3 fruit fly cellular contexts compared by ENCODE assay signal in genomic region chrX:21265391-21265790, dm6.
TF ChIP-seq lines count a peak whose summit lies in the region.

No protein-coding gene starts in this region.

- TF ChIP-seq CTCF in whole organism, embryonic (GFP tag; optimal IDR thresholded peaks at IDR 0.05; lab: Kevin White, UChicago): no peak

TF ChIP-seq in whole organism, embryonic, 481 proteins besides CTCF, POLR2A, EP300 and RAD21:
- TF ChIP-seq CG12391 (tag; optimal IDR thresholded peaks at IDR 0.05; lab: Kevin White, UChicago) (no peak), dati (GFP tag; IDR thresholded peaks at IDR 0.05; lab: Robert Waterston, UW) (no peak), CG11504 (tag; optimal IDR thresholded peaks at IDR 0.05; lab: Kevin White, UChicago) (peak; percentile 27), Med (GFP tag; lab: Kevin White, UChicago) (peak; percentile 78), CG17328 (GFP tag; IDR thresholded peaks at IDR 0.05; lab: Robert Waterston, UW) (0 out of 2 replicates have a peak, but pooled peaks have one; percentile 16), Drgx (GFP tag; IDR thresholded peaks at IDR 0.05; lab: Robert Waterston, UW) (peak; percentile 44), hbn (GFP tag; IDR thresholded peaks at IDR 0.05; lab: Robert Waterston, UW; ENCODE audit: partially characterized antibody) (no peak), Ets65A (GFP tag; lab: Kevin White, UChicago) (peak; percentile 71), CG7839 (tag; optimal IDR thresholded peaks at IDR 0.05; lab: Kevin White, UChicago) (peak; percentile 5), pfk (GFP tag; optimal IDR thresholded peaks at IDR 0.05; lab: Kevin White, UChicago) (peak; percentile 66), row (GFP tag; IDR thresholded peaks at IDR 0.05; lab: Robert Waterston, UW) (peak; percentile 34; the same call in 2 of the 3 replicates), crol (GFP tag; IDR thresholded peaks at IDR 0.05; lab: Robert Waterston, UW) (0 out of 2 replicates have a peak, but pooled peaks have one; percentile 1), prd (optimal IDR thresholded peaks at IDR 0.05; lab: Kevin White, UChicago) (no peak), prd (GFP tag; IDR thresholded peaks at IDR 0.05; lab: Robert Waterston, UW) (peak; percentile 23; the same call in 1 of the 3 replicates), bsh (GFP tag; optimal IDR thresholded peaks at IDR 0.05; lab: Kevin White, UChicago) (peak in 1 of 2 experiments; percentile 19), CG1603 (tag; optimal IDR thresholded peaks at IDR 0.05; lab: Kevin White, UChicago) (peak; percentile 14), NC2β (GFP tag; optimal IDR thresholded peaks at IDR 0.05; lab: Kevin White, UChicago) (no peak), Oli (tag; optimal IDR thresholded peaks at IDR 0.05; lab: Kevin White, UChicago) (peak; percentile 15), CG18476 (GFP tag; optimal IDR thresholded peaks at IDR 0.05; lab: Kevin White, UChicago) (no peak), gem (tag; optimal IDR thresholded peaks at IDR 0.05; lab: Kevin White, UChicago) (peak; percentile 34), sens (GFP tag; lab: Kevin White, UChicago) (peak; percentile 78), CG1602 (GFP tag; optimal IDR thresholded peaks at IDR 0.05; lab: Kevin White, UChicago) (peak; percentile 5), ac (GFP tag; optimal IDR thresholded peaks at IDR 0.05; lab: Kevin White, UChicago) (no peak)
TF ChIP-seq in whole organism, embryonic: peak in this region for 16.

TF ChIP-seq in whole organism, prepupa, 60 proteins besides CTCF, POLR2A, EP300 and RAD21 (continues in another document):
- TF ChIP-seq acj6 (GFP tag; optimal IDR thresholded peaks at IDR 0.05; lab: Kevin White, UChicago): no peak
- TF ChIP-seq OdsH (GFP tag; optimal IDR thresholded peaks at IDR 0.05; lab: Kevin White, UChicago): peak; percentile 20
- TF ChIP-seq topi (GFP tag; optimal IDR thresholded peaks at IDR 0.05; lab: Kevin White, UChicago): no peak
- no peak for TF ChIP-seq CG11902 (GFP tag; optimal IDR thresholded peaks at IDR 0.05; lab: Kevin White, UChicago)
- TF ChIP-seq pdm3 (GFP tag; optimal IDR thresholded peaks at IDR 0.05; lab: Kevin White, UChicago): peak; percentile 10
- TF ChIP-seq eg (GFP tag; IDR thresholded peaks at IDR 0.05; lab: Robert Waterston, UW): peak; percentile 56; the same call in 1 of the 3 replicates
- TF ChIP-seq CG9139 (GFP tag; optimal IDR thresholded peaks at IDR 0.05; lab: Kevin White, UChicago): no peak
- TF ChIP-seq Smox (GFP tag; optimal IDR thresholded peaks at IDR 0.05; lab: Kevin White, UChicago): no peak
- TF ChIP-seq dac (GFP tag; optimal IDR thresholded peaks at IDR 0.05; lab: Kevin White, UChicago): no peak
- TF ChIP-seq CG32006 (GFP tag; optimal IDR thresholded peaks at IDR 0.05; lab: Kevin White, UChicago): peak; percentile 52
- TF ChIP-seq CG6792 (GFP tag; optimal IDR thresholded peaks at IDR 0.05; lab: Kevin White, UChicago): no peak
- TF ChIP-seq CG7368 (GFP tag; optimal IDR thresholded peaks at IDR 0.05; lab: Kevin White, UChicago): no peak
- no peak for TF ChIP-seq net (GFP tag; optimal IDR thresholded peaks at IDR 0.05; lab: Kevin White, UChicago)
- TF ChIP-seq CG11294 (GFP tag; IDR thresholded peaks at IDR 0.05; lab: Robert Waterston, UW): no peak
- no peak for TF ChIP-seq CG6163 (GFP tag; IDR thresholded peaks at IDR 0.05; lab: Robert Waterston, UW)
- TF ChIP-seq lz (GFP tag; optimal IDR thresholded peaks at IDR 0.05; lab: Kevin White, UChicago): no peak
- no peak for TF ChIP-seq fd59A (GFP tag; optimal IDR thresholded peaks at IDR 0.05; lab: Kevin White, UChicago)
- no peak for TF ChIP-seq cyc (GFP tag; optimal IDR thresholded peaks at IDR 0.05; lab: Kevin White, UChicago)
- TF ChIP-seq Hr38 (GFP tag; optimal IDR thresholded peaks at IDR 0.05; lab: Kevin White, UChicago): no peak
- TF ChIP-seq fkh (GFP tag; optimal IDR thresholded peaks at IDR 0.05; lab: Kevin White, UChicago): no peak
- TF ChIP-seq Ets21C (GFP tag; optimal IDR thresholded peaks at IDR 0.05; lab: Kevin White, UChicago): no peak
- no peak for TF ChIP-seq Sox14 (GFP tag; optimal IDR thresholded peaks at IDR 0.05; lab: Kevin White, UChicago)
- TF ChIP-seq CG6276 (GFP tag; optimal IDR thresholded peaks at IDR 0.05; lab: Kevin White, UChicago): no peak
- TF ChIP-seq CG8119 (GFP tag; IDR thresholded peaks at IDR 0.05; lab: Robert Waterston, UW): peak; percentile 47; the same call in 1 of the 3 replicates
- TF ChIP-seq Hr4 (GFP tag; optimal IDR thresholded peaks at IDR 0.05; lab: Kevin White, UChicago): peak; percentile 39
- TF ChIP-seq CG10631 (GFP tag; optimal IDR thresholded peaks at IDR 0.05; lab: Kevin White, UChicago): peak; percentile 5
- no peak for TF ChIP-seq Sox102F (GFP tag; optimal IDR thresholded peaks at IDR 0.05; lab: Kevin White, UChicago)
- TF ChIP-seq CG8319 (GFP tag; optimal IDR thresholded peaks at IDR 0.05; lab: Kevin White, UChicago): no peak
- no peak for TF ChIP-seq Met (GFP tag; optimal IDR thresholded peaks at IDR 0.05; lab: Kevin White, UChicago)
- no peak for TF ChIP-seq Hr39 (GFP tag; optimal IDR thresholded peaks at IDR 0.05; lab: Kevin White, UChicago)
- no peak for TF ChIP-seq Blimp-1 (GFP tag; optimal IDR thresholded peaks at IDR 0.05; lab: Kevin White, UChicago)
- no peak for TF ChIP-seq Gug (GFP tag; IDR thresholded peaks at IDR 0.05; lab: Robert Waterston, UW)
- no peak for TF ChIP-seq CG8632 (GFP tag; optimal IDR thresholded peaks at IDR 0.05; lab: Kevin White, UChicago)
- TF ChIP-seq CG31627 (GFP tag; optimal IDR thresholded peaks at IDR 0.05; lab: Kevin White, UChicago): no peak
- TF ChIP-seq CG11762 (GFP tag; optimal IDR thresholded peaks at IDR 0.05; lab: Kevin White, UChicago; ENCODE audit: insufficient read depth): no peak
- peak; percentile 33 for TF ChIP-seq Eip78C (GFP tag; lab: Kevin White, UChicago)
- no peak for TF ChIP-seq CG3032 (tag; optimal IDR thresholded peaks at IDR 0.05; lab: Kevin White, UChicago)

TF ChIP-seq in whole organism, pupa, 21 proteins besides CTCF, POLR2A, EP300 and RAD21:
- TF ChIP-seq CG14655 (GFP tag; optimal IDR thresholded peaks at IDR 0.05; lab: Kevin White, UChicago) (peak; percentile 7), fd96Ca (GFP tag; IDR thresholded peaks at IDR 0.05; lab: Robert Waterston, UW) (peak; percentile 41; the same call in 1 of the 3 replicates), CG9948 (tag; optimal IDR thresholded peaks at IDR 0.05; lab: Kevin White, UChicago) (no peak), CG8301 (tag; optimal IDR thresholded peaks at IDR 0.05; lab: Kevin White, UChicago) (peak; percentile 29), CG17806 (tag; optimal IDR thresholded peaks at IDR 0.05; lab: Kevin White, UChicago) (no peak), Pif1B (GFP tag; optimal IDR thresholded peaks at IDR 0.05; lab: Kevin White, UChicago) (no peak), CG32121 (GFP tag; IDR thresholded peaks at IDR 0.05; lab: Robert Waterston, UW) (peak; percentile 54; the same call in 1 of the 2 replicates)
